Worm (Caenorhabditis elegans) whole organism, young adult: Measurements from ENCODE around the gene ztf-20.

Source experiments
- B0035.1 ChIP-seq: sonication (generic microtip); optimal IDR thresholded peaks from 2 replicates; lab custom pipeline; 2016; ENCODE audit warnings: missing genetic modification characterization, mild to moderate bottlenecking, missing compliant biosample characterization, missing genotype, missing genetic modification reagents
- F33H1.4 ChIP-seq: fragments of 200-800 bp; sonication (Bioruptor generic); IDR thresholded peaks from 2 replicates; pipeline ENCODE4 v1.3.6; 2022; ENCODE audit warnings: missing genetic modification reagents, missing genetic modification characterization, missing compliant biosample characterization
- K12H6.12 ChIP-seq: fragments of 200-800 bp; sonication (Bioruptor generic); optimal IDR thresholded peaks from 2 replicates; lab custom pipeline; 2018; ENCODE audit warnings: mild to moderate bottlenecking, missing genetic modification characterization, missing compliant biosample characterization
- attf-5 ChIP-seq: fragments of 200-800 bp; sonication (Bioruptor generic); optimal IDR thresholded peaks from 2 replicates; lab custom pipeline; 2018; ENCODE audit warnings: mild to moderate bottlenecking, missing genetic modification characterization, missing compliant biosample characterization
- dpl-1 ChIP-seq: fragments of 150-350 bp; optimal IDR thresholded peaks from 2 replicates; lab custom pipeline; 2014; ENCODE audit warnings: missing biosample characterization, missing genetic modification reagents, missing genetic modification characterization
- ets-4 ChIP-seq: fragments of 200-800 bp; sonication (Bioruptor generic); optimal IDR thresholded peaks from 2 replicates; lab custom pipeline; 2018; ENCODE audit warnings: mild to moderate bottlenecking, missing genetic modification characterization, missing compliant biosample characterization
- gei-17 ChIP-seq: fragments of 200-800 bp; sonication (Bioruptor generic); optimal IDR thresholded peaks from 2 replicates; lab custom pipeline; 2018; ENCODE audit warnings: mild to moderate bottlenecking, missing genetic modification characterization, missing compliant biosample characterization
- hrde-1 ChIP-seq: sonication (generic microtip); optimal IDR thresholded peaks from 2 replicates; lab custom pipeline; 2016; ENCODE audit warnings: missing genetic modification characterization, mild to moderate bottlenecking, missing compliant biosample characterization, moderate library complexity, missing genotype, missing genetic modification reagents, borderline replicate concordance
- nhr-90 ChIP-seq: sonication (generic microtip); optimal IDR thresholded peaks from 2 replicates; lab custom pipeline; 2016; ENCODE audit warnings: missing genotype, mild to moderate bottlenecking, missing genetic modification characterization, missing compliant biosample characterization
- pha-4 ChIP-seq: fragments of 150-350 bp; sonication (generic microtip); optimal IDR thresholded peaks from 2 replicates; lab custom pipeline; 2014; ENCODE audit warnings: missing biosample characterization, missing genetic modification reagents, missing genetic modification characterization
- unc-130 ChIP-seq: sonication (generic microtip); optimal IDR thresholded peaks from 2 replicates; lab custom pipeline; 2016; ENCODE audit warnings: missing genetic modification reagents, missing genetic modification characterization, missing compliant biosample characterization

ce11 chrV:18917396-18917795 is 42.6 kb downstream of the ztf-20 start:
- TF ChIP-seq ets-4 (GFP tag; lab: Kevin White, UChicago) (no peak), attf-5 (GFP tag; lab: Kevin White, UChicago) (no peak), pha-4 (no peak), hrde-1 (tag; lab: Kevin White, UChicago) (no peak), K12H6.12 (tag; lab: Kevin White, UChicago) (no peak), dpl-1 (GFP tag; lab: Kevin White, UChicago) (no peak), nhr-90 (tag; lab: Kevin White, UChicago) (no peak), B0035.1 (tag; lab: Kevin White, UChicago) (no peak), unc-130 (GFP tag; lab: Kevin White, UChicago) (no peak), F33H1.4 (GFP tag; lab: Robert Waterston, UW) (no peak), gei-17 (GFP tag; lab: Kevin White, UChicago) (no peak)
